Fruit fly (Drosophila melanogaster) whole organism, embryonic: ENCODE measurements around the gene CG34163.

Source experiments
- Aef1 ChIP-seq: fragments of 200-800 bp; sonication (Bioruptor generic); IDR thresholded peaks from 3 replicates; pipeline ENCODE4 v1.3.6; 2022; ENCODE audit warnings: missing biosample characterization, missing genetic modification characterization
- Bgb ChIP-seq: fragments of 200-800 bp; sonication (Bioruptor generic); IDR thresholded peaks from 2 replicates; pipeline ENCODE4 v1.3.6; 2022; ENCODE audit warnings: missing biosample characterization, missing genetic modification characterization; ENCODE audit not compliant: partially characterized antibody
- Blimp-1 ChIP-seq: fragments of 200-800 bp; sonication (Bioruptor generic); optimal IDR thresholded peaks from 3 replicates; lab custom pipeline; 2018; ENCODE audit warnings: missing biosample characterization, missing genetic modification characterization, mild to moderate bottlenecking, moderate library complexity, missing genetic modification reagents
- CG10431 ChIP-seq: fragments of 200-800 bp; sonication (Bioruptor generic); optimal IDR thresholded peaks from 3 replicates; lab custom pipeline; 2018; ENCODE audit warnings: missing biosample characterization, mild to moderate bottlenecking, missing genetic modification characterization
- CG10959 ChIP-seq: fragments of 200-800 bp; sonication (Bioruptor generic); IDR thresholded peaks from 2 replicates; pipeline ENCODE4 v1.3.6; 2022; ENCODE audit warnings: missing biosample characterization, missing genetic modification characterization
- CG11398 ChIP-seq: fragments of 200-800 bp; sonication (Bioruptor generic); optimal IDR thresholded peaks from 2 replicates; lab custom pipeline; 2016; ENCODE audit warnings: missing biosample characterization, missing genetic modification characterization
- CG12071 ChIP-seq: fragments of 200-800 bp; sonication (Bioruptor generic); optimal IDR thresholded peaks from 3 replicates; lab custom pipeline; 2018; ENCODE audit warnings: missing biosample characterization, mild to moderate bottlenecking, missing genetic modification characterization
- CG12391 ChIP-seq: fragments of 200-800 bp; sonication (Bioruptor generic); optimal IDR thresholded peaks from 3 replicates; lab custom pipeline; 2018; ENCODE audit warnings: missing biosample characterization, mild to moderate bottlenecking, missing genetic modification characterization, moderate library complexity
- CG12744 ChIP-seq: fragments of 200-800 bp; sonication (Bioruptor generic); optimal IDR thresholded peaks from 2 replicates; lab custom pipeline; 2016; ENCODE audit warnings: missing biosample characterization, missing genetic modification characterization
- CG14710 ChIP-seq: fragments of 200-800 bp; sonication (Bioruptor generic); optimal IDR thresholded peaks from 3 replicates; lab custom pipeline; 2019; ENCODE audit warnings: missing biosample characterization, mild to moderate bottlenecking, missing genetic modification characterization, moderate library complexity
- CG16863 ChIP-seq: fragments of 200-800 bp; sonication (Bioruptor generic); optimal IDR thresholded peaks from 3 replicates; lab custom pipeline; 2016; ENCODE audit warnings: missing biosample characterization, missing genetic modification characterization
- CG17385 ChIP-seq: fragments of 200-800 bp; sonication (Bioruptor generic); optimal IDR thresholded peaks from 3 replicates; lab custom pipeline; 2018; ENCODE audit warnings: missing biosample characterization, mild to moderate bottlenecking, missing genetic modification characterization
- CG1792 ChIP-seq: fragments of 200-800 bp; sonication (Bioruptor generic); optimal IDR thresholded peaks from 2 replicates; lab custom pipeline; 2016; ENCODE audit warnings: missing biosample characterization, missing genetic modification characterization
- CG2129 ChIP-seq: fragments of 200-800 bp; sonication (Bioruptor generic); IDR thresholded peaks from 2 replicates; pipeline ENCODE4 v1.3.6; 2022; ENCODE audit warnings: missing biosample characterization, missing genetic modification characterization; ENCODE audit not compliant: partially characterized antibody
- CG30020 ChIP-seq: fragments of 200-800 bp; optimal IDR thresholded peaks from 2 replicates; lab custom pipeline; 2019; ENCODE audit warnings: missing biosample characterization, mild to moderate bottlenecking, missing genetic modification characterization, moderate library complexity
- CG3995 ChIP-seq: fragments of 200-800 bp; sonication (Bioruptor generic); optimal IDR thresholded peaks from 3 replicates; lab custom pipeline; 2016; ENCODE audit warnings: missing biosample characterization, missing genetic modification characterization
- CG5180 ChIP-seq: fragments of 200-800 bp; sonication (Bioruptor generic); optimal IDR thresholded peaks from 3 replicates; lab custom pipeline; 2017; ENCODE audit warnings: missing biosample characterization, missing genetic modification characterization, mild to moderate bottlenecking, moderate library complexity, missing genetic modification reagents
- CG7357 ChIP-seq: fragments of 200-800 bp; sonication (Bioruptor generic); IDR thresholded peaks from 3 replicates; pipeline ENCODE4 v1.3.6; 2022; ENCODE audit warnings: missing biosample characterization, missing genetic modification characterization
- CG7372 ChIP-seq: fragments of 200-800 bp; sonication (Bioruptor generic); IDR thresholded peaks from 2 replicates; pipeline ENCODE4 v1.3.6; 2022; ENCODE audit warnings: missing biosample characterization, missing genetic modification characterization
- CG7745 ChIP-seq: fragments of 200-800 bp; sonication (Bioruptor generic); optimal IDR thresholded peaks from 2 replicates; lab custom pipeline; 2018; ENCODE audit warnings: missing biosample characterization, mild to moderate bottlenecking, missing genetic modification characterization, moderate library complexity
- CG8281 ChIP-seq: fragments of 200-800 bp; sonication (Bioruptor generic); optimal IDR thresholded peaks from 2 replicates; lab custom pipeline; 2018; ENCODE audit warnings: missing biosample characterization, mild to moderate bottlenecking, missing genetic modification characterization, moderate library complexity
- CG9797 ChIP-seq: fragments of 200-800 bp; sonication (Bioruptor generic); optimal IDR thresholded peaks from 3 replicates; lab custom pipeline; 2018; ENCODE audit warnings: missing biosample characterization, mild to moderate bottlenecking, missing genetic modification characterization
- Dp ChIP-seq: fragments of 200-800 bp; sonication (Bioruptor generic); optimal IDR thresholded peaks from 2 replicates; lab custom pipeline; 2018; ENCODE audit warnings: missing biosample characterization, mild to moderate bottlenecking, missing genetic modification characterization, moderate library complexity
- Elba2 ChIP-seq: fragments of 200-800 bp; sonication (Bioruptor generic); optimal IDR thresholded peaks from 3 replicates; lab custom pipeline; 2016; ENCODE audit warnings: missing biosample characterization, missing genetic modification characterization
- Jarid2 ChIP-seq: fragments of 200-800 bp; sonication (Bioruptor generic); optimal IDR thresholded peaks from 3 replicates; lab custom pipeline; 2017; ENCODE audit warnings: mild to moderate bottlenecking, missing biosample characterization, missing genetic modification reagents, missing genetic modification characterization
- Med ChIP-seq: fragments of 200-800 bp; sonication (Bioruptor generic); peaks from one replicate; lab custom pipeline; 2016; ENCODE audit warnings: missing biosample characterization, missing genetic modification characterization, mild to moderate bottlenecking, inconsistent platforms, moderate library complexity
- Sox100B ChIP-seq: fragments of 200-800 bp; sonication (Bioruptor generic); optimal IDR thresholded peaks from 3 replicates; lab custom pipeline; 2018; ENCODE audit warnings: missing biosample characterization, mild to moderate bottlenecking, missing genetic modification characterization
- Xbp1 ChIP-seq: fragments of 200-800 bp; sonication (Bioruptor generic); optimal IDR thresholded peaks from 3 replicates; lab custom pipeline; 2016; ENCODE audit warnings: missing biosample characterization, mild to moderate bottlenecking, missing genetic modification characterization
- ab ChIP-seq: fragments of 200-800 bp; sonication (Bioruptor generic); optimal IDR thresholded peaks from 2 replicates; lab custom pipeline; 2016; ENCODE audit warnings: missing biosample characterization, missing genetic modification characterization
- abd-A ChIP-seq: fragments of 200-800 bp; sonication (Bioruptor generic); optimal IDR thresholded peaks from 3 replicates; lab custom pipeline; 2019; ENCODE audit warnings: missing biosample characterization, mild to moderate bottlenecking, missing genetic modification characterization, moderate library complexity
- ato ChIP-seq: fragments of 200-800 bp; sonication (Bioruptor generic); IDR thresholded peaks from 2 replicates; pipeline ENCODE4 v1.3.6; 2022; ENCODE audit warnings: missing biosample characterization, missing genetic modification characterization; ENCODE audit not compliant: partially characterized antibody
- bbx ChIP-seq: fragments of 200-800 bp; sonication (Bioruptor generic); IDR thresholded peaks from 2 replicates; pipeline ENCODE4 v1.3.6; 2022; ENCODE audit warnings: missing biosample characterization, missing genetic modification characterization; ENCODE audit not compliant: partially characterized antibody
- cg ChIP-seq: fragments of 200-800 bp; sonication (Bioruptor generic); optimal IDR thresholded peaks from 3 replicates; lab custom pipeline; 2019; ENCODE audit warnings: missing biosample characterization, mild to moderate bottlenecking, missing genetic modification characterization, moderate library complexity
- da ChIP-seq: fragments of 200-800 bp; sonication (Bioruptor generic); optimal IDR thresholded peaks from 2 replicates; lab custom pipeline; 2016; ENCODE audit warnings: missing biosample characterization, missing genetic modification characterization
- exex ChIP-seq: fragments of 200-800 bp; sonication (Bioruptor generic); optimal IDR thresholded peaks from 4 replicates; lab custom pipeline; 2018; ENCODE audit warnings: missing biosample characterization, mild to moderate bottlenecking, missing genetic modification characterization, moderate library complexity
- fd96Cb ChIP-seq: fragments of 200-800 bp; sonication (Bioruptor generic); optimal IDR thresholded peaks from 2 replicates; lab custom pipeline; 2018; ENCODE audit warnings: missing biosample characterization, mild to moderate bottlenecking, missing genetic modification characterization, moderate library complexity
- hbn ChIP-seq: fragments of 200-800 bp; sonication (Bioruptor generic); IDR thresholded peaks from 2 replicates; pipeline ENCODE4 v1.3.6; 2022; ENCODE audit warnings: missing biosample characterization, missing genetic modification characterization; ENCODE audit not compliant: partially characterized antibody
- hth ChIP-seq: fragments of >200 bp; optimal IDR thresholded peaks from 2 replicates; lab custom pipeline; 2017; ENCODE audit warnings: inconsistent platforms
- phol ChIP-seq: fragments of 200-800 bp; sonication (Bioruptor generic); optimal IDR thresholded peaks from 3 replicates; lab custom pipeline; 2018; ENCODE audit warnings: missing biosample characterization, mild to moderate bottlenecking, missing genetic modification characterization, moderate library complexity
- seq ChIP-seq: fragments of 200-800 bp; sonication (Bioruptor generic); IDR thresholded peaks from 2 replicates; pipeline ENCODE4 v1.3.6; 2022; ENCODE audit warnings: missing biosample characterization, missing genetic modification characterization
- shn ChIP-seq: fragments of 200-800 bp; sonication (Bioruptor generic); optimal IDR thresholded peaks from 3 replicates; lab custom pipeline; 2016; ENCODE audit warnings: missing biosample characterization, missing genetic modification characterization
- sisA ChIP-seq: fragments of 200-800 bp; sonication (Bioruptor generic); IDR thresholded peaks from 2 replicates; pipeline ENCODE4 v1.3.6; 2022; ENCODE audit warnings: missing biosample characterization, missing genetic modification characterization
- sob ChIP-seq: fragments of 200-800 bp; sonication (Bioruptor generic); IDR thresholded peaks from 2 replicates; pipeline ENCODE4 v1.3.6; 2022; ENCODE audit warnings: missing biosample characterization, missing genetic modification characterization
- sqz ChIP-seq: fragments of 200-800 bp; sonication (Bioruptor generic); optimal IDR thresholded peaks from 3 replicates; lab custom pipeline; 2018; ENCODE audit warnings: missing biosample characterization, mild to moderate bottlenecking, missing genetic modification characterization
- tio ChIP-seq: fragments of 200-800 bp; sonication (Bioruptor generic); optimal IDR thresholded peaks from 2 replicates; lab custom pipeline; 2017; ENCODE audit warnings: missing biosample characterization, missing genetic modification characterization, inconsistent platforms
- tll ChIP-seq, 2 experiments: fragments of 200-800 bp in 1 of 2; fragments of >200 bp in 1 of 2; sonication (Bioruptor generic) in 1 of 2; optimal IDR thresholded peaks; 2 replicates each; lab custom pipeline; 2017 to 2019; ENCODE audit warnings: missing biosample characterization in 2 of 2, missing genetic modification characterization in 2 of 2, mild to moderate bottlenecking in 1 of 2, moderate library complexity in 1 of 2
- tna ChIP-seq: fragments of 200-800 bp; sonication (Bioruptor generic); IDR thresholded peaks from 2 replicates; pipeline ENCODE4 v1.3.6; 2022; ENCODE audit warnings: missing biosample characterization, missing genetic modification characterization; ENCODE audit not compliant: partially characterized antibody
- vvl ChIP-seq: fragments of 200-800 bp; sonication (Bioruptor generic); IDR thresholded peaks from 2 replicates; pipeline ENCODE4 v1.3.6; 2022; ENCODE audit warnings: missing biosample characterization, missing genetic modification characterization

Gene CG34163

DNA sequence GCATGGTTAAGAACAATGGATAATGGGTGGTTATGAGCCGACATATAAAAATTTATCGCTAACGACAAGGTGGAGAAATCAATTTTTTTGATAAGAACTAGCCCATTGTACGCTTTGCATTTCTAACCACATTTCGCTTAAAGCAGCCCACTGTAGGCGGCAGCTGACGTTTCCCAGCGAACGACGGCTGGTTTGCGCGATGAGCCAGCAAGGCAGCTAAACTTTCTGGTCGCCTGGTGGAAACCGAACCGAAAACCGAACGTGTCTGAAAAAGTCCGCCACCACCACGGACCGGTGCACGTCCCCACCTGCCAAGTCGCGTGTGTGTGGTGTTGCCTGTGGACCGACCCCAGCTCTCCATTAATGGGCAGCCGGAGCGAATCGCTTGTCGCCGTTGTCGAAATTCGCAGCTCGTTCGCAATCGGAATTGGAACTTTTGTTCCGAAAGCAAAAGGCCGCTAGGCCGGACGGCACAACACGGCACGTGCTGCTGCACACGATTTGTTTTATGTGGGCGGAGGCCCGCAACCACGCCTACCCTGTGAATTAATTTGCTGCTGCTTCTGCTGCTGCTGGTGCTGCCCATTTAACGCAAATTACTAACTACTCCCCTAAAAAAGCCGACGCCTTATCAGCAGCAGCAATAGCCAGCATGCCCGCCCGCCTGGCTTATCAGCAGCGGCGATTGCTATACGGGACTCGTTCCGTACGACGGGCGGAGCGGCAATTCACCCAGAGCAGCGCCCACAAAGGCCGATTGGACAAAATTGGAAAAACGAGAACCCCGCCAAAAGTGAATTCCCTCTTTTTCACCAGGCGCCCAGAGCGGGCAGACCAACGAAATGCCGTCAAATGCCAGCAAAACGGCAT, 15.1 kb downstream of the CG34163 start (continued):
- TF ChIP-seq CG8281 (tag; lab: Kevin White, UChicago): no peak
- no peak for TF ChIP-seq hth (lab: Kevin White, UChicago)
- no peak for TF ChIP-seq CG16863 (GFP tag; lab: Kevin White, UChicago)
- TF ChIP-seq da: peak; percentile 64
- TF ChIP-seq exex: peak; percentile 93
- TF ChIP-seq CG12071 (GFP tag; lab: Kevin White, UChicago): peak; percentile 16
- TF ChIP-seq Med (GFP tag; lab: Kevin White, UChicago): peak; percentile 90
- no peak for TF ChIP-seq shn (GFP tag; lab: Kevin White, UChicago)
- peak; percentile 63 for TF ChIP-seq CG12391 (tag; lab: Kevin White, UChicago)
- no peak for TF ChIP-seq cg (GFP tag; lab: Kevin White, UChicago)
- TF ChIP-seq Jarid2: no peak
- TF ChIP-seq CG2129 (GFP tag; lab: Robert Waterston, UW): no peak
- TF ChIP-seq ato (GFP tag; lab: Robert Waterston, UW): no peak
- no peak for TF ChIP-seq CG7357 (GFP tag; lab: Robert Waterston, UW)
- TF ChIP-seq Elba2 (GFP tag; lab: Kevin White, UChicago): peak; percentile 16
- TF ChIP-seq Sox100B: peak; percentile 24
- TF ChIP-seq Aef1 (GFP tag; lab: Robert Waterston, UW): no peak
- TF ChIP-seq abd-A (tag; lab: Kevin White, UChicago): peak; percentile 100
- TF ChIP-seq sqz (GFP tag; lab: Kevin White, UChicago): peak; percentile 30
- TF ChIP-seq CG14710 (tag; lab: Kevin White, UChicago): no peak
- no peak for TF ChIP-seq Blimp-1 (GFP tag; lab: Kevin White, UChicago)
- no peak for TF ChIP-seq CG7372 (GFP tag; lab: Robert Waterston, UW)
- no peak for TF ChIP-seq CG3995
- peak; percentile 96 for TF ChIP-seq CG7745 (tag; lab: Kevin White, UChicago)
- TF ChIP-seq CG10431: peak; percentile 97
- peak; percentile 91 for TF ChIP-seq CG5180 (GFP tag; lab: Kevin White, UChicago)
- no peak for TF ChIP-seq ab (GFP tag; lab: Kevin White, UChicago)
- no peak for TF ChIP-seq sisA
- TF ChIP-seq Xbp1 (GFP tag; lab: Kevin White, UChicago): peak; percentile 63
- no peak for TF ChIP-seq vvl (GFP tag; lab: Robert Waterston, UW)
- TF ChIP-seq Bgb (GFP tag; lab: Robert Waterston, UW): no peak
- peak; percentile 19 for TF ChIP-seq phol (tag; lab: Kevin White, UChicago)
- no peak for TF ChIP-seq seq (GFP tag; lab: Robert Waterston, UW)
- no peak for TF ChIP-seq CG11398 (GFP tag; lab: Kevin White, UChicago)
- TF ChIP-seq fd96Cb: peak; percentile 18
- TF ChIP-seq CG1792 (GFP tag; lab: Kevin White, UChicago): no peak
- no peak for TF ChIP-seq sob
- no peak for TF ChIP-seq tna (GFP tag; lab: Robert Waterston, UW)
- TF ChIP-seq CG9797 (GFP tag; lab: Kevin White, UChicago): no peak
- no peak for TF ChIP-seq CG30020 (tag; lab: Kevin White, UChicago)
- no peak for TF ChIP-seq hbn
- TF ChIP-seq bbx (GFP tag; lab: Robert Waterston, UW): no peak
- TF ChIP-seq CG10959 (GFP tag; lab: Robert Waterston, UW): no peak
- TF ChIP-seq Dp (GFP tag; lab: Kevin White, UChicago): no peak
- peak in 1 of 2 experiments; percentile 54 for TF ChIP-seq tll (GFP tag; optimal IDR thresholded peaks at IDR 0.05; lab: Kevin White, UChicago)
- no peak for TF ChIP-seq tio (GFP tag; lab: Kevin White, UChicago)
- no peak for TF ChIP-seq CG17385 (GFP tag; lab: Kevin White, UChicago)
- TF ChIP-seq CG12744 (GFP tag; lab: Kevin White, UChicago): no peak
